Worm (Caenorhabditis elegans) whole organism, L3 larva: ENCODE data around the gene txt-13.

ENCODE experiments used
- egl-5 ChIP-seq: fragments of 150-350 bp; optimal IDR thresholded peaks from 2 replicates; lab custom pipeline; 2017; ENCODE audit warnings: missing biosample characterization, missing genetic modification reagents, missing genetic modification characterization, inconsistent platforms
- elt-2 ChIP-seq: sonication (generic microtip); optimal IDR thresholded peaks from 2 replicates; lab custom pipeline; 2016; ENCODE audit warnings: missing genetic modification reagents, mild to moderate bottlenecking, missing genetic modification characterization, missing compliant biosample characterization
- fkh-10 ChIP-seq: sonication (generic microtip); optimal IDR thresholded peaks from 2 replicates; lab custom pipeline; 2017; ENCODE audit warnings: missing biosample characterization, missing genetic modification reagents, missing genetic modification characterization
- hmg-11 ChIP-seq: sonication (generic microtip); optimal IDR thresholded peaks from 2 replicates; lab custom pipeline; 2016; ENCODE audit warnings: missing genetic modification characterization, missing compliant biosample characterization
- nhr-11 ChIP-seq: fragments of 150-350 bp; optimal IDR thresholded peaks from 2 replicates; lab custom pipeline; 2014; ENCODE audit warnings: missing biosample characterization, missing genetic modification characterization
- nhr-237 ChIP-seq: fragments of 150-350 bp; optimal IDR thresholded peaks from 2 replicates; lab custom pipeline; 2014; ENCODE audit warnings: missing biosample characterization, missing genetic modification characterization
- nhr-25 ChIP-seq: sonication (generic microtip); optimal IDR thresholded peaks from 2 replicates; lab custom pipeline; 2017; ENCODE audit warnings: missing biosample characterization, missing genetic modification characterization
- nhr-43 ChIP-seq: sonication (generic microtip); optimal IDR thresholded peaks from 2 replicates; lab custom pipeline; 2016; ENCODE audit warnings: mild to moderate bottlenecking, missing genetic modification characterization, missing compliant biosample characterization; ENCODE audit not compliant: poor library complexity, severe bottlenecking
- nhr-76 ChIP-seq: fragments of 150-350 bp; sonication (generic microtip); optimal IDR thresholded peaks from 5 replicates; lab custom pipeline; 2014; ENCODE audit warnings: missing biosample characterization, missing genetic modification characterization
- nhr-77 ChIP-seq: fragments of 150-350 bp; optimal IDR thresholded peaks from 2 replicates; lab custom pipeline; 2014; ENCODE audit warnings: missing biosample characterization, missing genetic modification characterization
- pha-4 ChIP-seq: fragments of 150-350 bp; optimal IDR thresholded peaks from 2 replicates; lab custom pipeline; 2014; ENCODE audit warnings: missing biosample characterization, missing genetic modification reagents, missing genetic modification characterization
- skn-1 ChIP-seq: fragments of 150-350 bp; optimal IDR thresholded peaks from 2 replicates; lab custom pipeline; 2014; ENCODE audit warnings: missing biosample characterization, missing genetic modification characterization

- TF ChIP-seq egl-5 (tag; lab: Kevin White, UChicago): no peak
- no peak for TF ChIP-seq skn-1
- TF ChIP-seq nhr-77 (tag; lab: Kevin White, UChicago): no peak
- no peak for TF ChIP-seq nhr-43 (tag; lab: Kevin White, UChicago)
- no peak for TF ChIP-seq nhr-237 (tag; lab: Kevin White, UChicago)
- no peak for TF ChIP-seq nhr-11 (tag; lab: Kevin White, UChicago)
- no peak for TF ChIP-seq nhr-25 (tag; lab: Kevin White, UChicago)
- no peak for TF ChIP-seq hmg-11 (tag; lab: Kevin White, UChicago)
- no peak for TF ChIP-seq fkh-10 (GFP tag; lab: Kevin White, UChicago)
- no peak for TF ChIP-seq elt-2
- no peak for TF ChIP-seq pha-4 (tag; lab: Kevin White, UChicago)
- no peak for TF ChIP-seq nhr-76
Measured at ce11 chrII:10570302-10570701, at the start of gene txt-13.
